Fruit fly (Drosophila melanogaster): ENCODE measurements around the gene TBC1d7.
A peak's percentile ranks its signal among the peaks of the same experiment; 100 is the strongest.

The TBC1d7 gene

DNA sequence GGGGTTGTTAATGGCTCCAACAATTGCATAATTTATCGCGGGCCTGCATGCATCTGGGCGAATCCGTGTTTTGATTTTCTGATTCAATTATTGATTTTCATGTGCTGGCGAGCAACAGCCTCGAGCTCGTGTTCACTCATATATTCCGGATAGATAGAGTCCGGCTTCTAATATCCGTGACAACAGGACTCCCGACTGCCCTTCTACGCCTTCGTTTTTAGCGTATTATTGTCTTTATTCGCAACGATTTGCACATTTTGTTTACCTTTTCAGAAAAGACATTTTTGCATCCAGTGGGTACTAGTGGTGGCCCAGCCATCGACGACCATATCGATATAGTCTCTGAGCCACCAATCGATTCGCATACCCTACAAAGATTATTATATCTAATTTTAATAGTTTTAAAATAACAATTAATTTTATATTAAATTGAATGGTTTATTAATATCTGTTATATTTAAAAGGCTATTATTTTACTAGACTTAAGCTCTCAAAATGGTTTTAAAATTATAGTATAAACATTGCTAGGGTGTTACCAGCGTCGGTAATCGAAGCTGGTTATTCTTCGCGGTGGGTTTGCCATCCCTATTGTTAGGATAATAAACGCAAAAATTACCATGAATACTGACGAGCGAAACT is at the start of gene TBC1d7, which contains the start of gene Myo95E (continued):
- TF ChIP-seq CG6276 (GFP tag; optimal IDR thresholded peaks at IDR 0.05) = no peak
- TF ChIP-seq CG4318 (GFP tag; optimal IDR thresholded peaks at IDR 0.05) = peak; percentile 80
- TF ChIP-seq Sox15 (GFP tag; optimal IDR thresholded peaks at IDR 0.05) = peak; percentile 80
- TF ChIP-seq acj6 (GFP tag; optimal IDR thresholded peaks at IDR 0.05) = peak; percentile 89
- peak; percentile 93 for TF ChIP-seq Ets96B (tag; optimal IDR thresholded peaks at IDR 0.05)
- TF ChIP-seq cyc (GFP tag; optimal IDR thresholded peaks at IDR 0.05) = peak; percentile 83
- peak; percentile 92 for TF ChIP-seq CG34406 (GFP tag; optimal IDR thresholded peaks at IDR 0.05)
- TF ChIP-seq Smox (GFP tag; optimal IDR thresholded peaks at IDR 0.05) = no peak
- TF ChIP-seq eg (GFP tag; IDR thresholded peaks at IDR 0.05) = peak; percentile 97

DNA sequence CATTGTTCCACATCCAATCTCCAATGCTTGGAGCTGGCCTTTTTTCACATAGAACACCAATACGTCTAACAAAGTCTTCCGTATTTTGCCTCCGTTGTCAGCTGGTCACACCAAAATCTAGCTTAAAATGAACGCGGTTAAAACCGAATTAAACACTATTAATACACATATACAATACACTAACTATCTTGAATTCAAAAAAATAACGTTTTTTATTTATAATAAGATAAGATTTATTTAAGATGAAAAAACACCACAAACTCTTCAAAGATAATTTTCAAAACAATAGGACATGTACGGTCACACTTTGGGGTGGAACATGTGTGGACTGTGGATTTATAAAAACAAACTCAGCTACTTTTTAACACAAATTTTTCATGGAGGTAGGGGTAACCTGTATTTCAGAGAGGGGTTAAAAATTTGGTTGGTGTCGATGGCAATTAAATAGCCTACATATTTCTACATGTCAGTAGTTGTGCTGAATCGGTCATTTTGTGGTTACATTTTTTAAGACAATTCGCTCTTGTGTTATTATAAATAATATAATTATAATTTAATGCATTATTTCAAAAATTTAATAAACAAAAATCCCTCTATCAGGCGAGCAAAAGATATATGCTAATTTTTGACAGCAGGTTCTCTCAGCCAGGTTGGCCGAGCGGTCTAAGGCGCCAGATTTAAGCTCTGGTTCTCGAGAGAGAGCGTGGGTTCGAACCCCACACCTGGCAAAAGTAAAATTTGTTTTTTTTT is 49.0 kb upstream of the TBC1d7 start, which contains the start of gene CG13605:
CG13605 (minus strand) TSS at position 70 of the 750 bp plus-strand sequence.
- TF ChIP-seq CG31627 (GFP tag; optimal IDR thresholded peaks at IDR 0.05) (peak; percentile 51), Hr4 (GFP tag; optimal IDR thresholded peaks at IDR 0.05) (peak; percentile 71), vri (GFP tag; optimal IDR thresholded peaks at IDR 0.05) (peak; percentile 65), Met (GFP tag; optimal IDR thresholded peaks at IDR 0.05) (peak; percentile 71), topi (GFP tag; optimal IDR thresholded peaks at IDR 0.05) (peak; percentile 73), Ets21C (GFP tag; optimal IDR thresholded peaks at IDR 0.05) (peak; percentile 37), lz (GFP tag; optimal IDR thresholded peaks at IDR 0.05) (peak; percentile 53), fd59A (GFP tag; optimal IDR thresholded peaks at IDR 0.05) (no peak), Hr39 (GFP tag; optimal IDR thresholded peaks at IDR 0.05) (peak; percentile 67), CG10669 (GFP tag; optimal IDR thresholded peaks at IDR 0.05) (peak; percentile 33), Gug (GFP tag; IDR thresholded peaks at IDR 0.05) (peak; percentile 44), dsx (GFP tag; optimal IDR thresholded peaks at IDR 0.05; ENCODE audit: poor library complexity, severe bottlenecking) (peak; percentile 81), achi (GFP tag; optimal IDR thresholded peaks at IDR 0.05) (peak; percentile 70), CG11294 (GFP tag; IDR thresholded peaks at IDR 0.05) (peak; percentile 62), CG6163 (GFP tag; IDR thresholded peaks at IDR 0.05) (peak; percentile 60; the same call in 2 of the 3 replicates), CG6808 (GFP tag; optimal IDR thresholded peaks at IDR 0.05) (peak; percentile 24), CG10631 (GFP tag; optimal IDR thresholded peaks at IDR 0.05) (peak; percentile 55), CG8319 (GFP tag; optimal IDR thresholded peaks at IDR 0.05) (peak; percentile 40), CG8632 (GFP tag; optimal IDR thresholded peaks at IDR 0.05) (peak; percentile 62), CG32006 (GFP tag; optimal IDR thresholded peaks at IDR 0.05) (peak; percentile 66), svp (GFP tag) (peak; percentile 66), Lpt (GFP tag; optimal IDR thresholded peaks at IDR 0.05) (peak; percentile 33), dac (GFP tag; optimal IDR thresholded peaks at IDR 0.05) (peak; percentile 25), CG6276 (GFP tag; optimal IDR thresholded peaks at IDR 0.05) (peak; percentile 68), CG4318 (GFP tag; optimal IDR thresholded peaks at IDR 0.05) (peak; percentile 43), CG3919 (GFP tag; optimal IDR thresholded peaks at IDR 0.05) (peak; percentile 78), Blimp-1 (GFP tag; optimal IDR thresholded peaks at IDR 0.05) (peak; percentile 18), Smox (GFP tag; optimal IDR thresholded peaks at IDR 0.05) (peak; percentile 65), CG11762 (GFP tag; optimal IDR thresholded peaks at IDR 0.05; ENCODE audit: insufficient read depth) (peak; percentile 53), Ets96B (tag; optimal IDR thresholded peaks at IDR 0.05) (peak; percentile 48), CG34406 (GFP tag; optimal IDR thresholded peaks at IDR 0.05) (peak; percentile 66), OdsH (GFP tag; optimal IDR thresholded peaks at IDR 0.05) (peak; percentile 76), fd85E (GFP tag; optimal IDR thresholded peaks at IDR 0.05) (peak; percentile 40), pdm3 (GFP tag; optimal IDR thresholded peaks at IDR 0.05) (peak; percentile 65), CG1621 (tag; optimal IDR thresholded peaks at IDR 0.05) (no peak), Eip78C (GFP tag) (peak; percentile 91), esn (GFP tag; optimal IDR thresholded peaks at IDR 0.05) (peak; percentile 79), CG16779 (tag; optimal IDR thresholded peaks at IDR 0.05) (peak; percentile 35), spab (GFP tag; optimal IDR thresholded peaks at IDR 0.05) (no peak), Hr38 (GFP tag; optimal IDR thresholded peaks at IDR 0.05) (no peak), Sox14 (GFP tag; optimal IDR thresholded peaks at IDR 0.05) (peak; percentile 41), CG7368 (GFP tag; optimal IDR thresholded peaks at IDR 0.05) (peak; percentile 57), CG9139 (GFP tag; optimal IDR thresholded peaks at IDR 0.05) (no peak), cyc (GFP tag; optimal IDR thresholded peaks at IDR 0.05) (peak; percentile 63)
